Fruit fly (Drosophila melanogaster) whole organism, prepupa: ENCODE results near the gene Uros2.

Source experiments
- CG10631 ChIP-seq: fragments of 200-800 bp; sonication (Bioruptor generic); optimal IDR thresholded peaks from 2 replicates; lab custom pipeline; 2016; ENCODE audit warnings: missing biosample characterization, missing genetic modification characterization
- CG11294 ChIP-seq: fragments of 200-800 bp; sonication (Bioruptor generic); IDR thresholded peaks from 2 replicates; pipeline ENCODE4 v1.3.6; 2022; ENCODE audit warnings: missing biosample characterization, missing genetic modification characterization
- CG11902 ChIP-seq: fragments of 200-800 bp; sonication (Bioruptor generic); optimal IDR thresholded peaks from 3 replicates; lab custom pipeline; 2016; ENCODE audit warnings: missing biosample characterization, missing genetic modification characterization
- CG3032 ChIP-seq: fragments of 200-800 bp; optimal IDR thresholded peaks from 2 replicates; lab custom pipeline; 2019; ENCODE audit warnings: missing biosample characterization, mild to moderate bottlenecking, missing genetic modification characterization, moderate library complexity
- CG34406 ChIP-seq: fragments of 200-800 bp; sonication (Bioruptor generic); optimal IDR thresholded peaks from 3 replicates; lab custom pipeline; 2016; ENCODE audit warnings: missing biosample characterization, missing genetic modification characterization
- CG3919 ChIP-seq: fragments of 200-800 bp; sonication (Bioruptor generic); optimal IDR thresholded peaks from 3 replicates; lab custom pipeline; 2016; ENCODE audit warnings: missing biosample characterization, missing genetic modification characterization
- CG4318 ChIP-seq: fragments of 200-800 bp; sonication (Bioruptor generic); optimal IDR thresholded peaks from 3 replicates; lab custom pipeline; 2017; ENCODE audit warnings: missing biosample characterization, mild to moderate bottlenecking, missing genetic modification characterization
- CG6163 ChIP-seq: fragments of 200-800 bp; sonication (Bioruptor generic); IDR thresholded peaks from 3 replicates; pipeline ENCODE4 v1.3.6; 2022; ENCODE audit warnings: missing biosample characterization, missing genetic modification characterization
- CG6276 ChIP-seq: fragments of 200-800 bp; sonication (Bioruptor generic); optimal IDR thresholded peaks from 2 replicates; lab custom pipeline; 2017; ENCODE audit warnings: missing biosample characterization, mild to moderate bottlenecking, missing genetic modification characterization
- CG6792 ChIP-seq: fragments of 200-800 bp; sonication (Bioruptor generic); optimal IDR thresholded peaks from 3 replicates; lab custom pipeline; 2016; ENCODE audit warnings: missing biosample characterization, missing genetic modification characterization
- CG6808 ChIP-seq: fragments of 200-800 bp; sonication (Bioruptor generic); optimal IDR thresholded peaks from 3 replicates; lab custom pipeline; 2017; ENCODE audit warnings: missing biosample characterization, missing genetic modification characterization, mild to moderate bottlenecking, moderate library complexity, missing genetic modification reagents
- CG6854 ChIP-seq: fragments of 200-800 bp; sonication (Bioruptor generic); optimal IDR thresholded peaks from 2 replicates; lab custom pipeline; 2017; ENCODE audit warnings: missing biosample characterization, mild to moderate bottlenecking, missing genetic modification characterization
- CG8119 ChIP-seq: fragments of 200-800 bp; sonication (Bioruptor generic); IDR thresholded peaks from 3 replicates; pipeline ENCODE4 v1.3.6; 2022; ENCODE audit warnings: missing biosample characterization, missing genetic modification characterization
- CG8319 ChIP-seq: fragments of 200-800 bp; sonication (Bioruptor generic); optimal IDR thresholded peaks from 3 replicates; lab custom pipeline; 2016; ENCODE audit warnings: missing biosample characterization, missing genetic modification characterization
- Eip75B ChIP-seq: fragments of 200-800 bp; sonication (Bioruptor generic); optimal IDR thresholded peaks from 3 replicates; lab custom pipeline; 2016; ENCODE audit warnings: missing biosample characterization, missing genetic modification characterization
- Eip78C ChIP-seq: fragments of 200-800 bp; sonication (Bioruptor generic); peaks from one replicate; lab custom pipeline; 2016; ENCODE audit warnings: missing biosample characterization, missing genetic modification characterization
- Ets21C ChIP-seq: fragments of 200-800 bp; sonication (Bioruptor generic); optimal IDR thresholded peaks from 3 replicates; lab custom pipeline; 2016; ENCODE audit warnings: missing biosample characterization, missing genetic modification characterization
- Hr38 ChIP-seq: sonication (Bioruptor generic); optimal IDR thresholded peaks from 2 replicates; lab custom pipeline; 2016; ENCODE audit warnings: missing biosample characterization, missing genetic modification characterization
- Met ChIP-seq: fragments of 200-800 bp; sonication (Bioruptor generic); optimal IDR thresholded peaks from 3 replicates; lab custom pipeline; 2016; ENCODE audit warnings: missing biosample characterization, missing genetic modification characterization
- Smox ChIP-seq: fragments of 200-800 bp; sonication (Bioruptor generic); optimal IDR thresholded peaks from 3 replicates; lab custom pipeline; 2016; ENCODE audit warnings: missing biosample characterization, missing genetic modification characterization
- Sox14 ChIP-seq: fragments of 200-800 bp; sonication (Bioruptor generic); optimal IDR thresholded peaks from 3 replicates; lab custom pipeline; 2016; ENCODE audit warnings: missing biosample characterization, missing genetic modification characterization
- cyc ChIP-seq: fragments of 200-800 bp; sonication (Bioruptor generic); optimal IDR thresholded peaks from 3 replicates; lab custom pipeline; 2016; ENCODE audit warnings: missing biosample characterization, missing genetic modification characterization
- esn ChIP-seq: fragments of 200-800 bp; sonication (Bioruptor generic); optimal IDR thresholded peaks from 2 replicates; lab custom pipeline; 2016; ENCODE audit warnings: missing biosample characterization, mild to moderate bottlenecking, missing genetic modification characterization, moderate library complexity
- fd85E ChIP-seq: fragments of 200-800 bp; sonication (Bioruptor generic); optimal IDR thresholded peaks from 3 replicates; lab custom pipeline; 2016; ENCODE audit warnings: missing biosample characterization, missing genetic modification characterization
- fkh ChIP-seq: fragments of 200-800 bp; sonication (Bioruptor generic); optimal IDR thresholded peaks from 3 replicates; lab custom pipeline; 2017; ENCODE audit warnings: missing biosample characterization, mild to moderate bottlenecking, missing genetic modification characterization, moderate library complexity
- net ChIP-seq: fragments of 200-800 bp; sonication (Bioruptor generic); optimal IDR thresholded peaks from 3 replicates; lab custom pipeline; 2016; ENCODE audit warnings: missing biosample characterization, missing genetic modification characterization
- salr ChIP-seq, 2 experiments: fragments of 200-800 bp; sonication (Bioruptor generic); optimal IDR thresholded peaks; 3 replicates each; lab custom pipeline; 2016 to 2018; ENCODE audit warnings: missing biosample characterization in 2 of 2, missing genetic modification characterization in 2 of 2, mild to moderate bottlenecking in 1 of 2
- spab ChIP-seq: fragments of 200-800 bp; sonication (Bioruptor generic); optimal IDR thresholded peaks from 2 replicates; lab custom pipeline; 2017; ENCODE audit warnings: missing biosample characterization, mild to moderate bottlenecking, missing genetic modification characterization, missing genetic modification reagents
- svp ChIP-seq: fragments of 200-800 bp; sonication (Bioruptor generic); peaks from one replicate; lab custom pipeline; 2016; ENCODE audit warnings: missing biosample characterization, missing genetic modification characterization
- topi ChIP-seq: fragments of 200-800 bp; sonication (Bioruptor generic); optimal IDR thresholded peaks from 3 replicates; lab custom pipeline; 2016; ENCODE audit warnings: missing biosample characterization, missing genetic modification characterization

The Uros2 gene

dm6 chr3R:15788221-15788620 lies at the start of gene Uros2:
Uros2 (plus strand) TSS chr3R:15788521.
- TF ChIP-seq Hr38 (GFP tag; lab: Kevin White, UChicago) (no peak), Eip75B (no peak), Sox14 (GFP tag; lab: Kevin White, UChicago) (no peak), CG4318 (GFP tag; lab: Kevin White, UChicago) (no peak)

- TF ChIP-seq CG3919 (no peak), CG4318 (GFP tag; lab: Kevin White, UChicago) (no peak), Ets21C (GFP tag; lab: Kevin White, UChicago) (no peak), CG11294 (GFP tag; lab: Robert Waterston, UW) (no peak), CG10631 (GFP tag; lab: Kevin White, UChicago) (no peak), Smox (no peak), svp (GFP tag; lab: Kevin White, UChicago) (no peak), cyc (GFP tag; lab: Kevin White, UChicago) (no peak), Eip75B (no peak), CG6854 (GFP tag; lab: Kevin White, UChicago) (no peak), topi (GFP tag; lab: Kevin White, UChicago) (no peak), CG8119 (GFP tag; lab: Robert Waterston, UW) (no peak), CG6276 (GFP tag; lab: Kevin White, UChicago) (no peak), CG11902 (no peak), spab (GFP tag; lab: Kevin White, UChicago) (no peak), Sox14 (GFP tag; lab: Kevin White, UChicago) (no peak), net (GFP tag; lab: Kevin White, UChicago) (no peak), CG8319 (GFP tag; lab: Kevin White, UChicago) (no peak)
Observed at dm6 chr3R:15744354-15744753, 44.0 kb upstream of the Uros2 start, which contains the start of gene CG4520. CG4520 (plus strand) TSS chr3R:15744654.

dm6 chr3R:15762815-15763214 lies 25.5 kb upstream of the Uros2 start, which contains the start of gene CG12784:
CG12784 (plus strand) TSS chr3R:15763115.
- TF ChIP-seq Sox14 (GFP tag; lab: Kevin White, UChicago): no peak
- TF ChIP-seq salr (GFP tag; optimal IDR thresholded peaks at IDR 0.05; lab: Kevin White, UChicago): no peak
- no peak for TF ChIP-seq Smox
- no peak for TF ChIP-seq CG6276 (GFP tag; lab: Kevin White, UChicago)
- no peak for TF ChIP-seq Ets21C (GFP tag; lab: Kevin White, UChicago)
- TF ChIP-seq esn: no peak
- TF ChIP-seq fd85E (GFP tag; lab: Kevin White, UChicago): no peak
- no peak for TF ChIP-seq Eip78C (GFP tag; lab: Kevin White, UChicago)

dm6 chr3R:15767338-15767737 lies 21.0 kb upstream of the Uros2 start, which contains the start of gene CG5623:
CG5623 (minus strand) TSS chr3R:15767438.
- TF ChIP-seq CG6792 (GFP tag; lab: Kevin White, UChicago): no peak
- TF ChIP-seq fd85E (GFP tag; lab: Kevin White, UChicago): no peak
- TF ChIP-seq, all 60 proteins: peak for 0

- TF ChIP-seq Met (GFP tag; lab: Kevin White, UChicago): no peak
- TF ChIP-seq salr (GFP tag; optimal IDR thresholded peaks at IDR 0.05; lab: Kevin White, UChicago): no peak
- no peak for TF ChIP-seq CG6276 (GFP tag; lab: Kevin White, UChicago)
- no peak for TF ChIP-seq CG3032 (tag; lab: Kevin White, UChicago)
- no peak for TF ChIP-seq CG8119 (GFP tag; lab: Robert Waterston, UW)
- no peak for TF ChIP-seq CG6808 (GFP tag; lab: Kevin White, UChicago)
- no peak for TF ChIP-seq fkh (GFP tag; lab: Kevin White, UChicago)
- no peak for TF ChIP-seq CG34406 (GFP tag; lab: Kevin White, UChicago)
Observed at dm6 chr3R:15768900-15769299, 19.4 kb upstream of the Uros2 start.

dm6 chr3R:15774128-15774527 lies 14.2 kb upstream of the Uros2 start, which contains the start of gene Ttc26:
Ttc26 (plus strand) TSS chr3R:15774416.
- TF ChIP-seq CG34406 (GFP tag; lab: Kevin White, UChicago) (no peak), CG6163 (GFP tag; lab: Robert Waterston, UW) (no peak), CG10631 (GFP tag; lab: Kevin White, UChicago) (no peak), CG11902 (no peak)
